Worm (Caenorhabditis elegans) whole organism, L4 larva: ENCODE results near the gene srt-56.

Source experiments
- F37D6.2 ChIP-seq: sonication (generic microtip); optimal IDR thresholded peaks from 2 replicates; lab custom pipeline; 2016; ENCODE audit warnings: mild to moderate bottlenecking, missing genetic modification characterization, missing compliant biosample characterization
- Y5F2A.4 ChIP-seq: fragments of 200-800 bp; sonication (Bioruptor generic); optimal IDR thresholded peaks from 2 replicates; lab custom pipeline; 2018; ENCODE audit warnings: mild to moderate bottlenecking, missing genetic modification characterization, missing compliant biosample characterization
- Y75B8A.6 ChIP-seq: fragments of 200-800 bp; sonication (Bioruptor generic); IDR thresholded peaks from 2 replicates; pipeline ENCODE4 v1.3.6; 2022; ENCODE audit warnings: missing genetic modification reagents, missing genetic modification characterization, missing compliant biosample characterization
- ceh-20 ChIP-seq: fragments of 200-800 bp; sonication (Bioruptor generic); IDR thresholded peaks from 2 replicates; pipeline ENCODE4 v1.3.6; 2022; ENCODE audit warnings: missing genetic modification reagents, missing genetic modification characterization, missing compliant biosample characterization
- ceh-28 ChIP-seq: fragments of 150-350 bp; optimal IDR thresholded peaks from 2 replicates; lab custom pipeline; 2014; ENCODE audit warnings: missing biosample characterization, missing genetic modification reagents, missing genetic modification characterization
- ceh-44 ChIP-seq: fragments of 200-800 bp; sonication (Bioruptor generic); IDR thresholded peaks from 2 replicates; pipeline ENCODE4 v1.3.6; 2022; ENCODE audit warnings: missing genetic modification reagents, missing genetic modification characterization, missing compliant biosample characterization
- ces-1 ChIP-seq: fragments of 150-350 bp; sonication (generic microtip); optimal IDR thresholded peaks from 4 replicates; lab custom pipeline; 2014; ENCODE audit warnings: missing biosample characterization, missing genetic modification reagents, missing genetic modification characterization
- cey-2 ChIP-seq: sonication (generic microtip); optimal IDR thresholded peaks from 3 replicates; lab custom pipeline; 2017; ENCODE audit warnings: missing genetic modification characterization, mild to moderate bottlenecking, missing compliant biosample characterization, antibody characterized with exemption, borderline replicate concordance; ENCODE audit not compliant: insufficient read depth
- ctbp-1 ChIP-seq: fragments of 200-800 bp; sonication (Bioruptor generic); IDR thresholded peaks from 2 replicates; pipeline ENCODE4 v1.3.6; 2022; ENCODE audit warnings: missing genetic modification reagents, missing genetic modification characterization, missing compliant biosample characterization
- daf-12 ChIP-seq: fragments of 150-350 bp; optimal IDR thresholded peaks from 2 replicates; lab custom pipeline; 2014; ENCODE audit warnings: missing biosample characterization, missing genetic modification reagents, missing genetic modification characterization
- daf-16 ChIP-seq, 3 experiments: sonication (generic microtip); optimal IDR thresholded peaks; 2 replicates each; lab custom pipeline; 2016 to 2017; ENCODE audit warnings: missing genetic modification characterization in 3 of 3, missing genetic modification reagents in 3 of 3, mild to moderate bottlenecking in 2 of 3, missing compliant biosample characterization in 2 of 3, missing biosample characterization in 1 of 3, moderate library complexity in 1 of 3
- dpl-1 ChIP-seq: fragments of 150-350 bp; optimal IDR thresholded peaks from 2 replicates; lab custom pipeline; 2014; ENCODE audit warnings: missing biosample characterization, missing genetic modification reagents, missing genetic modification characterization
- duxl-1 ChIP-seq: sonication (generic microtip); optimal IDR thresholded peaks from 2 replicates; lab custom pipeline; 2016; ENCODE audit warnings: mild to moderate bottlenecking, missing genetic modification characterization, moderate library complexity, missing compliant biosample characterization; ENCODE audit not compliant: poor library complexity
- egl-27 ChIP-seq: sonication (generic microtip); optimal IDR thresholded peaks from 3 replicates; lab custom pipeline; 2017; ENCODE audit warnings: missing biosample characterization, missing genetic modification reagents, missing genetic modification characterization
- lim-7 ChIP-seq: fragments of 200-800 bp; sonication (Bioruptor generic); IDR thresholded peaks from 2 replicates; pipeline ENCODE4 v1.3.6; 2022; ENCODE audit warnings: missing genetic modification characterization, missing compliant biosample characterization
- lin-15B ChIP-seq: fragments of 150-350 bp; sonication (generic microtip); optimal IDR thresholded peaks from 3 replicates; lab custom pipeline; 2014; ENCODE audit warnings: missing biosample characterization, missing genetic modification characterization
- lin-39 ChIP-seq: fragments of 150-350 bp; optimal IDR thresholded peaks from 2 replicates; lab custom pipeline; 2014; ENCODE audit warnings: missing biosample characterization, missing genetic modification reagents, missing genetic modification characterization
- lir-3 ChIP-seq: sonication (generic microtip); optimal IDR thresholded peaks from 2 replicates; lab custom pipeline; 2016; ENCODE audit warnings: mild to moderate bottlenecking, missing genetic modification characterization, missing compliant biosample characterization
- mdl-1 ChIP-seq, 2 experiments: fragments of 150-350 bp in 1 of 2; sonication (generic microtip) in 1 of 2; optimal IDR thresholded peaks; 2 replicates each; lab custom pipeline; 2014 to 2017; ENCODE audit warnings: missing biosample characterization in 2 of 2, missing genetic modification characterization in 2 of 2
- nhr-111 ChIP-seq: fragments of 200-800 bp; sonication (Bioruptor generic); optimal IDR thresholded peaks from 2 replicates; lab custom pipeline; 2018; ENCODE audit warnings: mild to moderate bottlenecking, missing genetic modification characterization, missing compliant biosample characterization
- nhr-25 ChIP-seq: sonication (generic microtip); optimal IDR thresholded peaks from 2 replicates; lab custom pipeline; 2017; ENCODE audit warnings: missing genetic modification characterization, mild to moderate bottlenecking, missing compliant biosample characterization, antibody characterized with exemption, moderate library complexity, borderline replicate concordance; ENCODE audit not compliant: insufficient read depth
- nhr-28 ChIP-seq: fragments of 150-350 bp; optimal IDR thresholded peaks from 2 replicates; lab custom pipeline; 2014; ENCODE audit warnings: missing biosample characterization, missing genetic modification characterization
- nhr-41 ChIP-seq: fragments of 200-800 bp; sonication (Bioruptor generic); IDR thresholded peaks from 2 replicates; pipeline ENCODE4 v1.3.6; 2022; ENCODE audit warnings: missing genetic modification reagents, missing genetic modification characterization, missing compliant biosample characterization
- rbr-2 ChIP-seq: sonication (generic microtip); optimal IDR thresholded peaks from 2 replicates; lab custom pipeline; 2016; ENCODE audit warnings: missing genotype, missing genetic modification characterization, missing compliant biosample characterization
- set-16 ChIP-seq: fragments of 200-800 bp; sonication (Bioruptor generic); IDR thresholded peaks from 2 replicates; pipeline ENCODE4 v1.3.6; 2022; ENCODE audit warnings: missing genetic modification reagents, missing genetic modification characterization, missing compliant biosample characterization
- spr-3 ChIP-seq: fragments of 200-800 bp; sonication (Bioruptor generic); optimal IDR thresholded peaks from 2 replicates; lab custom pipeline; 2018; ENCODE audit warnings: mild to moderate bottlenecking, missing genetic modification characterization, missing compliant biosample characterization
- tag-97 ChIP-seq: fragments of 200-800 bp; sonication (Bioruptor generic); IDR thresholded peaks from 2 replicates; pipeline ENCODE4 v1.3.6; 2022; ENCODE audit warnings: missing genetic modification characterization, missing compliant biosample characterization
- tra-1 ChIP-seq: fragments of 200-800 bp; sonication (Bioruptor generic); IDR thresholded peaks from 2 replicates; pipeline ENCODE4 v1.3.6; 2022; ENCODE audit warnings: missing genetic modification reagents, missing genetic modification characterization, missing compliant biosample characterization
- unc-130 ChIP-seq: sonication (generic microtip); optimal IDR thresholded peaks from 2 replicates; lab custom pipeline; 2016; ENCODE audit warnings: missing genetic modification reagents, missing genetic modification characterization, missing compliant biosample characterization
- unc-62 ChIP-seq, 3 experiments: fragments of 150-350 bp in 1 of 3; sonication (generic microtip); optimal IDR thresholded peaks in 2 of 3; peaks in 1 of 3; 1 replicate in 1 of 3; 2 replicates in 2 of 3; lab custom pipeline; 2014 to 2017; ENCODE audit warnings: missing biosample characterization in 3 of 3, missing genetic modification characterization in 3 of 3, missing genetic modification reagents in 3 of 3, missing genotype in 1 of 3
- zag-1 ChIP-seq: fragments of 150-350 bp; optimal IDR thresholded peaks from 2 replicates; lab custom pipeline; 2014; ENCODE audit warnings: missing biosample characterization, missing genetic modification characterization

srt-56 gene

ce11 chrV:3086260-3086659, 35.4 kb downstream of the srt-56 start, which contains the start of gene srt-8:
srt-8 (plus strand) TSS chrV:3086560.
- TF ChIP-seq lin-15B (tag; lab: Kevin White, UChicago), result no peak
- TF ChIP-seq ceh-28 (tag; lab: Kevin White, UChicago), result no peak
- TF ChIP-seq lir-3 (tag; lab: Kevin White, UChicago), result no peak
- no peak for TF ChIP-seq unc-62 (GFP tag; optimal IDR thresholded peaks at IDR 0.05 in 1 of 2; lab: Kevin White, UChicago)
- no peak for TF ChIP-seq unc-62 (tag; optimal IDR thresholded peaks at IDR 0.05; lab: Kevin White, UChicago)
- no peak for TF ChIP-seq tag-97 (GFP tag; lab: Robert Waterston, UW)
- no peak for TF ChIP-seq ceh-20
- no peak for TF ChIP-seq lin-39 (tag; lab: Kevin White, UChicago)
- TF ChIP-seq nhr-41 (GFP tag; lab: Robert Waterston, UW), result no peak

- TF ChIP-seq nhr-25 (tag; lab: Kevin White, UChicago) (no peak), zag-1 (no peak), nhr-28 (no peak), tra-1 (GFP tag; lab: Robert Waterston, UW) (no peak), ceh-44 (GFP tag; lab: Robert Waterston, UW) (no peak), dpl-1 (GFP tag; lab: Kevin White, UChicago) (no peak), mdl-1 (tag; optimal IDR thresholded peaks at IDR 0.05; lab: Kevin White, UChicago) (no peak), spr-3 (no peak), ces-1 (no peak), set-16 (GFP tag; lab: Robert Waterston, UW) (no peak), ctbp-1 (no peak), lin-39 (tag; lab: Kevin White, UChicago) (no peak), unc-130 (GFP tag; lab: Kevin White, UChicago) (no peak), nhr-111 (GFP tag; lab: Kevin White, UChicago) (no peak), cey-2 (tag; lab: Kevin White, UChicago) (no peak), lim-7 (GFP tag; lab: Robert Waterston, UW) (no peak), daf-12 (tag; lab: Kevin White, UChicago) (no peak), Y5F2A.4 (no peak), daf-16 (GFP tag; optimal IDR thresholded peaks at IDR 0.05; lab: Kevin White, UChicago) (no peak), daf-16 (tag; optimal IDR thresholded peaks at IDR 0.05; lab: Kevin White, UChicago) (no peak), nhr-41 (GFP tag; lab: Robert Waterston, UW) (no peak)
Measured at ce11 chrV:3081471-3081870, 40.2 kb downstream of the srt-56 start, which contains the start of gene srt-7. srt-7 (plus strand) TSS chrV:3081771.

- TF ChIP-seq unc-62 (GFP tag; optimal IDR thresholded peaks at IDR 0.05 in 1 of 2; lab: Kevin White, UChicago) (peak in 1 of 2 experiments; percentile 61), unc-62 (tag; optimal IDR thresholded peaks at IDR 0.05; lab: Kevin White, UChicago) (no peak), F37D6.2 (no peak)
Measured at ce11 chrV:3080792-3081191, 40.9 kb downstream of the srt-56 start, which contains the start of gene srt-5. srt-5 (minus strand) TSS chrV:3080892.

- TF ChIP-seq rbr-2 (tag; lab: Kevin White, UChicago) (no peak), Y75B8A.6 (GFP tag; lab: Robert Waterston, UW) (no peak), duxl-1 (tag; lab: Kevin White, UChicago) (no peak), egl-27 (tag; lab: Kevin White, UChicago) (no peak)
Measured at ce11 chrV:3071548-3071947, 50.1 kb downstream of the srt-56 start, which contains the start of gene C50H11.13. C50H11.13 (minus strand) TSS chrV:3071648.
